Worm (Caenorhabditis elegans): ENCODE results near the gene H14N18.4.

DNA sequence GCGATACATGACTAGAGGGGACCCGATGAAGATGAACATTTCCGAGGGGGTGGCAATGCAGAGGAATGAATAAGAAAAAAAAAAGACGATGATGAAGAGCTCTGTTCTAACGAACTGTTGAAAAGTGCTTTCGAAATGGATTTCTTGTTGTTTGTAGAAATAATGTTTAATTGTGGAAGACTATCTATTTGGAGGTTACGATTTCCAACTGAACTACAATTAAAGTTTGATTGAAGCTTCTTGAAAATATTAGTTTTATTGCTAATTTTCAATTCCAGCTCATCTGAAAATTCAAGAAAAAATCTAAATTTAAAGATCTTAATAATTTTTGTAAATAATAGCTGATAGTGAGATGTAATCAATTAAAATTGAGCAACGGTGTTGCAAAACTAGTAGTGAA lies 15.7 kb upstream of the H14N18.4 start:
- TF ChIP-seq lim-6 (tag; optimal IDR thresholded peaks at IDR 0.05) (no peak), pha-4 (tag; optimal IDR thresholded peaks at IDR 0.05) (no peak), nfya-1 (tag; optimal IDR thresholded peaks at IDR 0.05) (no peak), hlh-30 (tag; optimal IDR thresholded peaks at IDR 0.05; ENCODE audit: insufficient read depth) (no peak), pat-9 (tag; optimal IDR thresholded peaks at IDR 0.05) (no peak), nhr-11 (tag; optimal IDR thresholded peaks at IDR 0.05) (no peak), ahr-1 (tag; optimal IDR thresholded peaks at IDR 0.05) (no peak), ceh-31 (tag; optimal IDR thresholded peaks at IDR 0.05) (no peak), ama-1 (optimal IDR thresholded peaks at IDR 0.05) (no peak), sox-4 (tag; optimal IDR thresholded peaks at IDR 0.05) (no peak)

All from whole organism, late embryonic.